Worm (Caenorhabditis elegans) whole organism, midembryonic: ENCODE measurements around the gene T19D12.5.

Experiments
- flt-1 ChIP-seq: fragments of 200-800 bp; sonication (Bioruptor generic); IDR thresholded peaks from 2 replicates; pipeline ENCODE4 v1.3.6; 2022; ENCODE audit warnings: missing genetic modification characterization, missing compliant biosample characterization
- med-1 ChIP-seq: sonication (generic microtip); optimal IDR thresholded peaks from 2 replicates; lab custom pipeline; 2017; ENCODE audit warnings: missing genetic modification characterization, mild to moderate bottlenecking, missing compliant biosample characterization, antibody characterized with exemption, missing genetic modification reagents; ENCODE audit not compliant: insufficient read depth
- ref-1 ChIP-seq: fragments of 200-800 bp; sonication (Bioruptor generic); conservative IDR thresholded peaks from 2 replicates; pipeline ENCODE4 v1.3.6; 2022; ENCODE audit warnings: missing genetic modification reagents, missing genetic modification characterization, missing compliant biosample characterization
- ztf-23 ChIP-seq: fragments of 200-800 bp; sonication (Bioruptor generic); IDR thresholded peaks from 2 replicates; pipeline ENCODE4 v1.3.6; 2022; ENCODE audit warnings: missing genetic modification reagents, missing genetic modification characterization, missing compliant biosample characterization
- ztf-29 ChIP-seq: fragments of 200-800 bp; sonication (Bioruptor generic); IDR thresholded peaks from 2 replicates; pipeline ENCODE4 v1.3.6; 2022; ENCODE audit warnings: missing genetic modification reagents, missing genetic modification characterization, missing compliant biosample characterization

DNA sequence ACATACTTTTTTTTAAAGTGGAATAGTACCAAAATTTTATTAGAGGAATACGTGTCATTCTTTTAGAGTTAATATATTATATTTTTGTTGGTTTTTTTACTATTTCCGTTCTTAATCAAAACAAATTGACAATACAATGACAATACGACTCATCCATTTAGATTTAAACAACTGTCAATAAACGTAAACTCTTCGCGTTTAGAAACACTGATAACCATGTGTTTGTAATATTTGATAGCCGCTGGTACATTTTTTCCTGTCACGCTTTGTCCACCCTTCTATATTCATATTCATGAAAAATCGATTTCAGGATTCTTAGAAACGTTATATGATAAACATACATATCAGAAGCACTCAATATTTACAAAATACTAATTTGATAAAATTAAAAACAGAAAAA, 27.8 kb upstream of the T19D12.5 start:
- no peak for TF ChIP-seq med-1 (GFP tag; lab: Kevin White, UChicago)
- no peak for TF ChIP-seq ztf-23 (GFP tag; lab: Robert Waterston, UW)
- TF ChIP-seq ref-1 (GFP tag; lab: Robert Waterston, UW): no peak
- TF ChIP-seq ztf-29 (GFP tag; lab: Robert Waterston, UW): no peak
- no peak for TF ChIP-seq flt-1 (GFP tag; lab: Robert Waterston, UW)
